Worm (Caenorhabditis elegans) whole organism, early embryonic: ENCODE data around the gene ceh-21.

ENCODE experiments used
- B0310.2 ChIP-seq: sonication (generic microtip); optimal IDR thresholded peaks from 2 replicates; lab custom pipeline; 2016; ENCODE audit warnings: mild to moderate bottlenecking, missing genetic modification characterization, missing compliant biosample characterization
- F13C5.2 ChIP-seq: sonication (generic microtip); optimal IDR thresholded peaks from 2 replicates; lab custom pipeline; 2017; ENCODE audit warnings: mild to moderate bottlenecking, missing genetic modification characterization, inconsistent platforms, missing compliant biosample characterization
- aly-1 ChIP-seq: sonication (generic microtip); optimal IDR thresholded peaks from 2 replicates; lab custom pipeline; 2016; ENCODE audit warnings: missing genetic modification characterization, missing compliant biosample characterization
- ama-1 ChIP-seq: fragments of 150-350 bp; optimal IDR thresholded peaks from 2 replicates; lab custom pipeline; 2014
- ets-7 ChIP-seq: sonication (generic microtip); optimal IDR thresholded peaks from 2 replicates; lab custom pipeline; 2016; ENCODE audit warnings: missing genotype, missing genetic modification characterization, missing compliant biosample characterization
- flt-1 ChIP-seq: fragments of 200-800 bp; sonication (Bioruptor generic); IDR thresholded peaks from 2 replicates; pipeline ENCODE4 v1.3.6; 2022; ENCODE audit warnings: missing genetic modification characterization, missing compliant biosample characterization
- hmg-4 ChIP-seq: fragments of 200-800 bp; sonication (Bioruptor generic); optimal IDR thresholded peaks from 2 replicates; lab custom pipeline; 2018; ENCODE audit warnings: mild to moderate bottlenecking, missing genetic modification characterization, missing compliant biosample characterization
- pes-1 ChIP-seq: fragments of 200-800 bp; sonication (Bioruptor generic); IDR thresholded peaks from 2 replicates; pipeline ENCODE4 v1.3.6; 2022; ENCODE audit warnings: missing genetic modification reagents, missing genetic modification characterization, missing compliant biosample characterization
- sea-1 ChIP-seq: fragments of 200-800 bp; sonication (Bioruptor generic); conservative IDR thresholded peaks from 2 replicates; pipeline ENCODE4 v1.3.6; 2022; ENCODE audit warnings: missing genetic modification characterization, missing compliant biosample characterization
- tbx-11 ChIP-seq: fragments of 200-800 bp; sonication (Bioruptor generic); IDR thresholded peaks from 2 replicates; pipeline ENCODE4 v1.3.6; 2022; ENCODE audit warnings: missing genetic modification characterization, missing compliant biosample characterization
- tra-4 ChIP-seq: sonication (generic microtip); optimal IDR thresholded peaks from 2 replicates; lab custom pipeline; 2017; ENCODE audit warnings: missing genetic modification characterization, missing compliant biosample characterization

- TF ChIP-seq ama-1 (lab: Kevin White, UChicago) (no peak), tra-4 (tag; lab: Kevin White, UChicago) (no peak), tbx-11 (GFP tag; lab: Robert Waterston, UW) (no peak), flt-1 (no peak), ets-7 (no peak), B0310.2 (tag; lab: Kevin White, UChicago) (no peak), pes-1 (no peak), aly-1 (tag; lab: Kevin White, UChicago) (no peak), F13C5.2 (tag; lab: Kevin White, UChicago) (no peak), sea-1 (GFP tag; lab: Robert Waterston, UW) (no peak), hmg-4 (GFP tag; lab: Kevin White, UChicago) (no peak)
These were observed 36.4 kb downstream of the ceh-21 start, which contains the start of gene C14E2.7 for ce11 chrX:1816106-1816505.
